Fruit fly (Drosophila melanogaster) whole organism, pupa: Measurements from ENCODE around the gene Col4a1.

Source experiments
- CG10348 ChIP-seq: fragments of 200-800 bp; sonication (Bioruptor generic); IDR thresholded peaks from 2 replicates; pipeline ENCODE4 v1.3.6; 2022; ENCODE audit warnings: missing biosample characterization, missing genetic modification characterization
- CG12605 ChIP-seq: fragments of 200-800 bp; sonication (Bioruptor generic); IDR thresholded peaks from 2 replicates; pipeline ENCODE4 v1.3.6; 2022; ENCODE audit warnings: missing biosample characterization, missing genetic modification characterization
- CG13204 ChIP-seq: fragments of 200-800 bp; sonication (Bioruptor generic); optimal IDR thresholded peaks from 2 replicates; lab custom pipeline; 2018; ENCODE audit warnings: missing biosample characterization, mild to moderate bottlenecking, missing genetic modification characterization, moderate library complexity
- CG14655 ChIP-seq: fragments of 200-800 bp; sonication (Bioruptor generic); optimal IDR thresholded peaks from 3 replicates; lab custom pipeline; 2017; ENCODE audit warnings: mild to moderate bottlenecking, missing biosample characterization, missing genetic modification reagents, missing genetic modification characterization
- CG15710 ChIP-seq: fragments of 200-800 bp; sonication (Bioruptor generic); optimal IDR thresholded peaks from 2 replicates; lab custom pipeline; 2018; ENCODE audit warnings: missing biosample characterization, mild to moderate bottlenecking, missing genetic modification characterization, moderate library complexity
- CG17806 ChIP-seq: fragments of 200-800 bp; sonication (Bioruptor generic); optimal IDR thresholded peaks from 2 replicates; lab custom pipeline; 2018; ENCODE audit warnings: missing biosample characterization, mild to moderate bottlenecking, missing genetic modification characterization, moderate library complexity
- CG32121 ChIP-seq: fragments of 200-800 bp; sonication (Bioruptor generic); IDR thresholded peaks from 2 replicates; pipeline ENCODE4 v1.3.6; 2022; ENCODE audit warnings: missing biosample characterization, missing genetic modification characterization
- CG34367 ChIP-seq: fragments of 200-800 bp; sonication (Bioruptor generic); optimal IDR thresholded peaks from 2 replicates; lab custom pipeline; 2018; ENCODE audit warnings: missing biosample characterization, mild to moderate bottlenecking, missing genetic modification characterization
- CG4496 ChIP-seq: fragments of 200-800 bp; sonication (Bioruptor generic); IDR thresholded peaks from 3 replicates; pipeline ENCODE4 v1.3.6; 2022; ENCODE audit warnings: missing biosample characterization, missing genetic modification characterization
- CG8159 ChIP-seq: fragments of 200-800 bp; sonication (Bioruptor generic); optimal IDR thresholded peaks from 3 replicates; lab custom pipeline; 2018; ENCODE audit warnings: missing biosample characterization, mild to moderate bottlenecking, missing genetic modification characterization, moderate library complexity
- CG8301 ChIP-seq: fragments of 200-800 bp; sonication (Bioruptor generic); optimal IDR thresholded peaks from 2 replicates; lab custom pipeline; 2018; ENCODE audit warnings: missing biosample characterization, mild to moderate bottlenecking, missing genetic modification characterization
- CG9948 ChIP-seq: fragments of 200-800 bp; sonication (Bioruptor generic); optimal IDR thresholded peaks from 2 replicates; lab custom pipeline; 2018; ENCODE audit warnings: missing biosample characterization, mild to moderate bottlenecking, missing genetic modification characterization, moderate library complexity
- D1 ChIP-seq: fragments of 200-800 bp; sonication (Bioruptor generic); optimal IDR thresholded peaks from 2 replicates; lab custom pipeline; 2018; ENCODE audit warnings: missing biosample characterization, mild to moderate bottlenecking, missing genetic modification characterization, moderate library complexity
- EcR ChIP-seq: fragments of 200-800 bp; sonication (Bioruptor generic); optimal IDR thresholded peaks from 3 replicates; lab custom pipeline; 2019; ENCODE audit warnings: missing biosample characterization, missing genetic modification characterization, mild to moderate bottlenecking, moderate library complexity, missing genetic modification reagents
- Ets98B ChIP-seq: fragments of 200-800 bp; sonication (Bioruptor generic); IDR thresholded peaks from 2 replicates; pipeline ENCODE4 v1.3.6; 2022; ENCODE audit warnings: missing biosample characterization, missing genetic modification characterization
- Pif1A ChIP-seq: fragments of 200-800 bp; sonication (Bioruptor generic); optimal IDR thresholded peaks from 3 replicates; lab custom pipeline; 2016; ENCODE audit warnings: missing biosample characterization, missing genetic modification characterization
- Pif1B ChIP-seq: fragments of 200-800 bp; sonication (Bioruptor generic); optimal IDR thresholded peaks from 3 replicates; lab custom pipeline; 2016; ENCODE audit warnings: missing biosample characterization, missing genetic modification characterization
- Snoo ChIP-seq: fragments of 200-800 bp; sonication (Bioruptor generic); optimal IDR thresholded peaks from 3 replicates; lab custom pipeline; 2017; ENCODE audit warnings: missing biosample characterization, mild to moderate bottlenecking, missing genetic modification characterization, inconsistent platforms
- fd96Ca ChIP-seq: fragments of 200-800 bp; sonication (Bioruptor generic); IDR thresholded peaks from 3 replicates; pipeline ENCODE4 v1.3.6; 2022; ENCODE audit warnings: missing biosample characterization, missing genetic modification characterization
- gl ChIP-seq: fragments of 200-800 bp; sonication (Bioruptor generic); optimal IDR thresholded peaks from 2 replicates; lab custom pipeline; 2018; ENCODE audit warnings: missing biosample characterization, mild to moderate bottlenecking, missing genetic modification characterization
- rn ChIP-seq: fragments of 200-800 bp; sonication (Bioruptor generic); IDR thresholded peaks from 2 replicates; pipeline ENCODE4 v1.3.6; 2022; ENCODE audit warnings: missing biosample characterization, missing genetic modification characterization

Gene Col4a1

dm6 chr2L:5006323-5006722 lies 23.1 kb upstream of the Col4a1 start:
- TF ChIP-seq EcR (GFP tag; lab: Kevin White, UChicago) (peak; percentile 47), Pif1B (GFP tag; lab: Kevin White, UChicago) (no peak)
- TF ChIP-seq, all 21 proteins: peak for 1

- TF ChIP-seq Ets98B (GFP tag; lab: Robert Waterston, UW) (peak; percentile 25; the same call in 1 of the 2 replicates), CG8159 (tag; lab: Kevin White, UChicago) (peak; percentile 0), CG12605 (GFP tag; lab: Robert Waterston, UW) (no peak), EcR (GFP tag; lab: Kevin White, UChicago) (peak; percentile 19), fd96Ca (GFP tag; lab: Robert Waterston, UW) (no peak), CG13204 (GFP tag; lab: Kevin White, UChicago) (no peak), CG32121 (no peak)
- TF ChIP-seq, all 21 proteins: peak for 3
These were observed 22.2 kb upstream of the Col4a1 start for dm6 chr2L:5007256-5007655.

dm6 chr2L:5009306-5010030 lies 19.9 kb upstream of the Col4a1 start, which contains the start of gene Rtnl1:
Rtnl1 (minus strand) TSS chr2L:5009720.
- TF ChIP-seq CG8301 (tag; lab: Kevin White, UChicago) = no peak
- 0 out of 2 replicates have a peak, but pooled peaks have one; percentile 12 for TF ChIP-seq CG12605 (GFP tag; lab: Robert Waterston, UW)
- TF ChIP-seq Pif1B (GFP tag; lab: Kevin White, UChicago) = no peak
- peak; percentile 34; the same call in 1 of the 3 replicates for TF ChIP-seq CG4496 (GFP tag; lab: Robert Waterston, UW)
- TF ChIP-seq Pif1A (GFP tag; lab: Kevin White, UChicago) = no peak
- TF ChIP-seq gl (tag; lab: Kevin White, UChicago) = no peak
- no peak for TF ChIP-seq CG9948
- TF ChIP-seq EcR (GFP tag; lab: Kevin White, UChicago) = peak; percentile 44
- TF ChIP-seq CG8159 (tag; lab: Kevin White, UChicago) = no peak
- no peak for TF ChIP-seq CG14655 (GFP tag; lab: Kevin White, UChicago)
- peak; percentile 11 for TF ChIP-seq CG17806 (tag; lab: Kevin White, UChicago)

dm6 chr2L:5010784-5011260 lies 18.6 kb upstream of the Col4a1 start, which contains the start of the genes CG31917, Tfb5 and SelT:
CG31917 (minus strand) TSS chr2L:5010834.
Tfb5 (minus strand) TSS chr2L:5010834.
SelT (plus strand) TSS chr2L:5010922.
- TF ChIP-seq CG9948 (no peak), Pif1B (GFP tag; lab: Kevin White, UChicago) (no peak), CG17806 (tag; lab: Kevin White, UChicago) (peak; percentile 13), CG8159 (tag; lab: Kevin White, UChicago) (peak; percentile 31), CG34367 (tag; lab: Kevin White, UChicago) (no peak), EcR (GFP tag; lab: Kevin White, UChicago) (peak; percentile 29), CG10348 (GFP tag; lab: Robert Waterston, UW) (no peak), CG15710 (peak; percentile 43), Ets98B (GFP tag; lab: Robert Waterston, UW) (no peak), D1 (no peak)

dm6 chr2L:5020479-5020878 lies 8.9 kb upstream of the Col4a1 start:
- TF ChIP-seq CG9948 (no peak), EcR (GFP tag; lab: Kevin White, UChicago) (peak; percentile 20)

dm6 chr2L:5022602-5023001 lies 6.8 kb upstream of the Col4a1 start:
- TF ChIP-seq CG14655 (GFP tag; lab: Kevin White, UChicago) (no peak), D1 (no peak), Pif1B (GFP tag; lab: Kevin White, UChicago) (no peak), rn (no peak), CG8159 (tag; lab: Kevin White, UChicago) (no peak), Snoo (tag; lab: Kevin White, UChicago) (no peak), CG15710 (no peak), CG8301 (tag; lab: Kevin White, UChicago) (no peak), gl (tag; lab: Kevin White, UChicago) (no peak), Pif1A (GFP tag; lab: Kevin White, UChicago) (no peak), CG17806 (tag; lab: Kevin White, UChicago) (no peak), CG10348 (GFP tag; lab: Robert Waterston, UW) (no peak)

dm6 chr2L:5025557-5025956 lies 3.9 kb upstream of the Col4a1 start:
- no peak for TF ChIP-seq Ets98B (GFP tag; lab: Robert Waterston, UW)
- TF ChIP-seq Snoo (tag; lab: Kevin White, UChicago) = no peak
- TF ChIP-seq CG12605 (GFP tag; lab: Robert Waterston, UW) = no peak
- TF ChIP-seq CG14655 (GFP tag; lab: Kevin White, UChicago) = no peak
